Fruit fly (Drosophila melanogaster) whole organism, wandering third instar larva: ENCODE results near the gene ND-B14.5A.

ENCODE experiments used
- CG9705 ChIP-seq: fragments of 200-800 bp; sonication (Bioruptor generic); optimal IDR thresholded peaks from 2 replicates; lab custom pipeline; 2018; ENCODE audit warnings: missing biosample characterization, mild to moderate bottlenecking, missing genetic modification characterization
- Dfd ChIP-seq: fragments of >200 bp; optimal IDR thresholded peaks from 2 replicates; lab custom pipeline; 2017; ENCODE audit warnings: missing biosample characterization, missing genetic modification characterization
- Dif ChIP-seq: fragments of 200-275, 200-300 bp; sonication (Bioruptor generic); optimal IDR thresholded peaks from 2 replicates; lab custom pipeline; 2018; ENCODE audit warnings: missing biosample characterization, missing genetic modification characterization; ENCODE audit not compliant: partially characterized antibody
- GATAd ChIP-seq: sonication (Bioruptor generic); optimal IDR thresholded peaks from 2 replicates; lab custom pipeline; 2016; ENCODE audit warnings: missing biosample characterization, missing genetic modification characterization
- HLH106 ChIP-seq: fragments of 200-800 bp; optimal IDR thresholded peaks from 3 replicates; lab custom pipeline; 2019; ENCODE audit warnings: missing biosample characterization, mild to moderate bottlenecking, missing genetic modification characterization, moderate library complexity
- Hnf4 ChIP-seq: fragments of 200-800 bp; sonication (Bioruptor generic); optimal IDR thresholded peaks from 2 replicates; lab custom pipeline; 2016; ENCODE audit warnings: missing biosample characterization, mild to moderate bottlenecking, missing genetic modification characterization
- Hr83 ChIP-seq: fragments of 200-300 bp; sonication (Bioruptor generic); optimal IDR thresholded peaks from 2 replicates; lab custom pipeline; 2016; ENCODE audit warnings: missing biosample characterization, mild to moderate bottlenecking, missing genetic modification characterization, moderate library complexity; ENCODE audit not compliant: poor library complexity, severe bottlenecking
- Myc ChIP-seq: fragments of >200 bp; optimal IDR thresholded peaks from 2 replicates; lab custom pipeline; 2017
- N ChIP-seq: fragments of >200 bp; optimal IDR thresholded peaks from 2 replicates; lab custom pipeline; 2018; ENCODE audit warnings: missing biosample characterization, missing external identifiers, missing genetic modification characterization
- OdsH ChIP-seq: fragments of 200-800 bp; sonication (Bioruptor generic); optimal IDR thresholded peaks from 2 replicates; lab custom pipeline; 2016; ENCODE audit warnings: missing biosample characterization, mild to moderate bottlenecking, missing genetic modification characterization
- Rel ChIP-seq, 2 experiments: fragments of 200-800 bp; sonication (Bioruptor generic) in 1 of 2; optimal IDR thresholded peaks; 2 replicates in 1 of 2; 3 replicates in 1 of 2; lab custom pipeline; 2016 to 2019; ENCODE audit warnings: mild to moderate bottlenecking in 2 of 2, missing biosample characterization in 2 of 2, missing genetic modification characterization in 2 of 2, moderate library complexity in 1 of 2
- Sp1 ChIP-seq: fragments of 200-800 bp; sonication (Bioruptor generic); optimal IDR thresholded peaks from 3 replicates; lab custom pipeline; 2019; ENCODE audit warnings: missing biosample characterization, mild to moderate bottlenecking, missing genetic modification characterization, moderate library complexity
- Vsx2 ChIP-seq: fragments of 200-300, 225-300 bp; sonication (Bioruptor generic); optimal IDR thresholded peaks from 2 replicates; lab custom pipeline; 2018; ENCODE audit warnings: missing biosample characterization, missing genetic modification characterization; ENCODE audit not compliant: partially characterized antibody
- br ChIP-seq: fragments of 200-800 bp; sonication (Bioruptor generic); optimal IDR thresholded peaks from 2 replicates; lab custom pipeline; 2016; ENCODE audit warnings: missing biosample characterization, missing genetic modification characterization
- brk ChIP-seq: fragments of 200-800 bp; sonication (Bioruptor generic); optimal IDR thresholded peaks from 2 replicates; lab custom pipeline; 2016; ENCODE audit warnings: missing biosample characterization, mild to moderate bottlenecking, missing genetic modification characterization
- dl ChIP-seq, 2 experiments: fragments of 175-275, 200-275 bp in 1 of 2; fragments of 200-275 bp in 1 of 2; sonication (Bioruptor generic); optimal IDR thresholded peaks; lab custom pipeline; 2018; ENCODE audit warnings: mild to moderate bottlenecking in 2 of 2, missing biosample characterization in 2 of 2, missing genetic modification characterization in 2 of 2, moderate library complexity in 2 of 2; ENCODE audit not compliant: partially characterized antibody in 2 of 2, insufficient read depth in 1 of 2
- dmrt93B ChIP-seq: fragments of 200-800 bp; sonication (Bioruptor generic); optimal IDR thresholded peaks from 2 replicates; lab custom pipeline; 2018; ENCODE audit warnings: missing biosample characterization, mild to moderate bottlenecking, missing genetic modification characterization
- dsf ChIP-seq: sonication (Bioruptor generic); optimal IDR thresholded peaks from 2 replicates; lab custom pipeline; 2016; ENCODE audit warnings: missing biosample characterization, missing genetic modification characterization, borderline replicate concordance
- ey ChIP-seq: fragments of 200-800 bp; sonication (Bioruptor generic); optimal IDR thresholded peaks from 2 replicates; lab custom pipeline; 2016; ENCODE audit warnings: missing biosample characterization, missing genetic modification characterization
- foxo ChIP-seq, 2 experiments: fragments of 200-800 bp; sonication (Bioruptor generic); optimal IDR thresholded peaks; 2 replicates in 1 of 2; 3 replicates in 1 of 2; lab custom pipeline; 2016 to 2017; ENCODE audit warnings: missing biosample characterization in 2 of 2, missing genetic modification characterization in 2 of 2
- h ChIP-seq: fragments of 200-800 bp; sonication (Bioruptor generic); optimal IDR thresholded peaks from 3 replicates; lab custom pipeline; 2016; ENCODE audit warnings: missing biosample characterization, mild to moderate bottlenecking, missing genetic modification characterization
- lola ChIP-seq: fragments of >200 bp; optimal IDR thresholded peaks from 2 replicates; lab custom pipeline; 2017; ENCODE audit warnings: missing biosample characterization, missing genetic modification characterization
- pan ChIP-seq: fragments of >200 bp; optimal IDR thresholded peaks from 2 replicates; lab custom pipeline; 2017
- psq ChIP-seq: fragments of 200-800 bp; sonication (Bioruptor generic); optimal IDR thresholded peaks from 3 replicates; lab custom pipeline; 2017; ENCODE audit warnings: missing biosample characterization, mild to moderate bottlenecking, missing genetic modification characterization, moderate library complexity
- sage ChIP-seq: fragments of 200-800 bp; sonication (Bioruptor generic); optimal IDR thresholded peaks from 2 replicates; lab custom pipeline; 2016; ENCODE audit warnings: missing biosample characterization, mild to moderate bottlenecking, missing genetic modification characterization
- sv ChIP-seq: fragments of 200-800 bp; sonication (Bioruptor generic); optimal IDR thresholded peaks from 3 replicates; lab custom pipeline; 2016; ENCODE audit warnings: missing biosample characterization, missing genetic modification characterization
- tai ChIP-seq: sonication (Bioruptor generic); optimal IDR thresholded peaks from 2 replicates; lab custom pipeline; 2016; ENCODE audit warnings: missing biosample characterization, missing genetic modification characterization
- usp ChIP-seq: fragments of >200 bp; optimal IDR thresholded peaks from 2 replicates; lab custom pipeline; 2017; ENCODE audit warnings: missing biosample characterization, missing genetic modification characterization
- woc ChIP-seq: sonication (Bioruptor generic); optimal IDR thresholded peaks from 2 replicates; lab custom pipeline; 2016; ENCODE audit warnings: missing biosample characterization, mild to moderate bottlenecking, missing genetic modification characterization

Gene ND-B14.5A

dm6 chrX:2161020-2161419 lies 11.3 kb upstream of the ND-B14.5A start:
- TF ChIP-seq Myc (no peak), Rel (GFP tag; optimal IDR thresholded peaks at IDR 0.05; lab: Kevin White, UChicago) (no peak), Rel (tag; optimal IDR thresholded peaks at IDR 0.05; lab: Kevin White, UChicago) (no peak), Hnf4 (GFP tag; lab: Kevin White, UChicago) (no peak), dsf (no peak), tai (no peak), CG9705 (no peak), ey (GFP tag; lab: Kevin White, UChicago) (no peak)

- no peak for TF ChIP-seq Rel (GFP tag; optimal IDR thresholded peaks at IDR 0.05; lab: Kevin White, UChicago)
- peak; percentile 92 for TF ChIP-seq Rel (tag; optimal IDR thresholded peaks at IDR 0.05; lab: Kevin White, UChicago)
- TF ChIP-seq foxo (GFP tag; optimal IDR thresholded peaks at IDR 0.05; lab: Kevin White, UChicago), result no peak
These were observed 10.0 kb upstream of the ND-B14.5A start, which contains the start of the genes Cyp4d1 and CG3630 for dm6 chrX:2162130-2162907. Gene Cyp4d1, minus strand, starts transcription at chrX:2162180. Gene CG3630, plus strand, starts transcription at chrX:2162196.

dm6 chrX:2163358-2163757 lies 9.0 kb upstream of the ND-B14.5A start:
- TF ChIP-seq lola (GFP tag; lab: Kevin White, UChicago) (no peak), dsf (no peak), Vsx2 (GFP tag; lab: Kevin White, UChicago) (no peak), br (GFP tag; lab: Kevin White, UChicago) (no peak), woc (GFP tag; lab: Kevin White, UChicago) (no peak), Sp1 (GFP tag; lab: Kevin White, UChicago) (no peak), OdsH (GFP tag; lab: Kevin White, UChicago) (no peak), brk (GFP tag; lab: Kevin White, UChicago) (no peak), Myc (no peak), GATAd (GFP tag; lab: Kevin White, UChicago) (no peak), pan (no peak), sv (GFP tag; lab: Kevin White, UChicago) (no peak), N (GFP tag; lab: Kevin White, UChicago) (no peak), tai (no peak), psq (GFP tag; lab: Kevin White, UChicago) (no peak), Dfd (GFP tag; lab: Kevin White, UChicago) (no peak)

- TF ChIP-seq OdsH (GFP tag; lab: Kevin White, UChicago) (no peak), pan (no peak), N (GFP tag; lab: Kevin White, UChicago) (no peak), sage (GFP tag; lab: Kevin White, UChicago) (no peak), h (GFP tag; lab: Kevin White, UChicago) (no peak), Hr83 (GFP tag; lab: Kevin White, UChicago) (no peak), HLH106 (no peak), ey (GFP tag; lab: Kevin White, UChicago) (no peak), dl (GFP tag; optimal IDR thresholded peaks at IDR 0.05; lab: Kevin White, UChicago; ENCODE audit: insufficient read depth in 1 of 2, partially characterized antibody in 2 of 2) (no peak), Vsx2 (GFP tag; lab: Kevin White, UChicago) (no peak), usp (GFP tag; lab: Kevin White, UChicago) (no peak), sv (GFP tag; lab: Kevin White, UChicago) (no peak), dsf (no peak), Sp1 (GFP tag; lab: Kevin White, UChicago) (no peak), br (GFP tag; lab: Kevin White, UChicago) (no peak)
These were observed 6.9 kb upstream of the ND-B14.5A start for dm6 chrX:2165394-2165793.

dm6 chrX:2166129-2166528 lies 6.2 kb upstream of the ND-B14.5A start:
- TF ChIP-seq Dfd (GFP tag; lab: Kevin White, UChicago) (no peak), psq (GFP tag; lab: Kevin White, UChicago) (no peak), OdsH (GFP tag; lab: Kevin White, UChicago) (no peak), sage (GFP tag; lab: Kevin White, UChicago) (no peak), pan (no peak), dmrt93B (no peak), brk (GFP tag; lab: Kevin White, UChicago) (no peak), Rel (GFP tag; optimal IDR thresholded peaks at IDR 0.05; lab: Kevin White, UChicago) (no peak), Rel (tag; optimal IDR thresholded peaks at IDR 0.05; lab: Kevin White, UChicago) (no peak), Myc (no peak), Dif (GFP tag; lab: Kevin White, UChicago) (no peak)
